Worm (Caenorhabditis elegans) whole organism, early embryonic: ENCODE results near the gene tni-3.

Experiments
- B0310.2 ChIP-seq: sonication (generic microtip); optimal IDR thresholded peaks from 2 replicates; lab custom pipeline; 2016; ENCODE audit warnings: mild to moderate bottlenecking, missing genetic modification characterization, missing compliant biosample characterization
- F13C5.2 ChIP-seq: sonication (generic microtip); optimal IDR thresholded peaks from 2 replicates; lab custom pipeline; 2017; ENCODE audit warnings: mild to moderate bottlenecking, missing genetic modification characterization, inconsistent platforms, missing compliant biosample characterization
- aly-1 ChIP-seq: sonication (generic microtip); optimal IDR thresholded peaks from 2 replicates; lab custom pipeline; 2016; ENCODE audit warnings: missing genetic modification characterization, missing compliant biosample characterization
- ama-1 ChIP-seq: fragments of 150-350 bp; optimal IDR thresholded peaks from 2 replicates; lab custom pipeline; 2014
- ceh-13 ChIP-seq: fragments of 200-800 bp; sonication (Bioruptor generic); optimal IDR thresholded peaks from 2 replicates; lab custom pipeline; 2018; ENCODE audit warnings: mild to moderate bottlenecking, missing genetic modification characterization, missing compliant biosample characterization
- ceh-36 ChIP-seq: sonication (generic microtip); optimal IDR thresholded peaks from 2 replicates; lab custom pipeline; 2016; ENCODE audit warnings: missing genetic modification characterization, inconsistent platforms, missing compliant biosample characterization
- ets-7 ChIP-seq: sonication (generic microtip); optimal IDR thresholded peaks from 2 replicates; lab custom pipeline; 2016; ENCODE audit warnings: missing genotype, missing genetic modification characterization, missing compliant biosample characterization
- flt-1 ChIP-seq: fragments of 200-800 bp; sonication (Bioruptor generic); IDR thresholded peaks from 2 replicates; pipeline ENCODE4 v1.3.6; 2022; ENCODE audit warnings: missing genetic modification characterization, missing compliant biosample characterization
- hmbx-1 ChIP-seq: sonication (generic microtip); optimal IDR thresholded peaks from 2 replicates; lab custom pipeline; 2016; ENCODE audit warnings: mild to moderate bottlenecking, missing genetic modification characterization, missing compliant biosample characterization
- hnd-1 ChIP-seq: sonication (generic microtip); optimal IDR thresholded peaks from 2 replicates; lab custom pipeline; 2016; ENCODE audit warnings: missing genetic modification characterization, missing compliant biosample characterization
- scrt-1 ChIP-seq: fragments of 200-800 bp; sonication (Bioruptor generic); IDR thresholded peaks from 2 replicates; pipeline ENCODE4 v1.3.6; 2022; ENCODE audit warnings: missing genetic modification characterization, missing compliant biosample characterization
- tbx-37 ChIP-seq: fragments of 200-800 bp; sonication (Bioruptor generic); conservative IDR thresholded peaks from 2 replicates; pipeline ENCODE4 v1.3.6; 2022; ENCODE audit warnings: missing genetic modification reagents, missing genetic modification characterization, missing compliant biosample characterization
- tra-4 ChIP-seq: sonication (generic microtip); optimal IDR thresholded peaks from 2 replicates; lab custom pipeline; 2017; ENCODE audit warnings: missing genetic modification characterization, missing compliant biosample characterization

DNA sequence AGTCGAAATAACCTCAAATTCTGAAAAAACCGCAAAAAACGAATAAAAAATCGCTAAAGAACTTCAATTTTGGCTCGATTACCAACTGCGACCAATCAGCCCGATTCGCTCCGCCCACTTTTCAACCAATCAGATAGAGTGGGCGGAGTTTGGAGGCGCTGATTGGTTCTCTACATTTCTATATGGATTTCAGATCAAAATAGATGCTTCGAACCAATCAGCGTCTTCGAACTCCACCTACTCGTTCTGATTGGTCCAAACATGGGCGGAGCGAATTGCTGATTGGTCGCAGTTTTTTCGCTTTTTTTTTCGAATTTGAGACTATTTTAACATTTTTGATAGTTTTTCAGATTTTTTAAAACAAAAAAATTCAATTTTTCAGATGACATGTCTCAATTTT, 26.8 kb downstream of the tni-3 start:
- TF ChIP-seq ama-1 (lab: Kevin White, UChicago) = no peak
- TF ChIP-seq tra-4 = no peak
- no peak for TF ChIP-seq hnd-1 (tag; lab: Kevin White, UChicago)
- no peak for TF ChIP-seq flt-1 (GFP tag; lab: Robert Waterston, UW)
- TF ChIP-seq tbx-37 (GFP tag; lab: Robert Waterston, UW) = no peak
- no peak for TF ChIP-seq F13C5.2 (tag; lab: Kevin White, UChicago)
- no peak for TF ChIP-seq aly-1 (tag; lab: Kevin White, UChicago)
- TF ChIP-seq scrt-1 = no peak
- no peak for TF ChIP-seq ceh-36 (tag; lab: Kevin White, UChicago)
- TF ChIP-seq B0310.2 (tag; lab: Kevin White, UChicago) = no peak
- no peak for TF ChIP-seq hmbx-1 (tag; lab: Kevin White, UChicago)
- TF ChIP-seq ets-7 (tag; lab: Kevin White, UChicago) = no peak
- no peak for TF ChIP-seq ceh-13 (GFP tag; lab: Kevin White, UChicago)
